Fruit fly (Drosophila melanogaster): ENCODE data around the gene Set.
A peak's percentile ranks its signal among the peaks of the same experiment; 100 is the strongest.

Gene Set

DNA sequence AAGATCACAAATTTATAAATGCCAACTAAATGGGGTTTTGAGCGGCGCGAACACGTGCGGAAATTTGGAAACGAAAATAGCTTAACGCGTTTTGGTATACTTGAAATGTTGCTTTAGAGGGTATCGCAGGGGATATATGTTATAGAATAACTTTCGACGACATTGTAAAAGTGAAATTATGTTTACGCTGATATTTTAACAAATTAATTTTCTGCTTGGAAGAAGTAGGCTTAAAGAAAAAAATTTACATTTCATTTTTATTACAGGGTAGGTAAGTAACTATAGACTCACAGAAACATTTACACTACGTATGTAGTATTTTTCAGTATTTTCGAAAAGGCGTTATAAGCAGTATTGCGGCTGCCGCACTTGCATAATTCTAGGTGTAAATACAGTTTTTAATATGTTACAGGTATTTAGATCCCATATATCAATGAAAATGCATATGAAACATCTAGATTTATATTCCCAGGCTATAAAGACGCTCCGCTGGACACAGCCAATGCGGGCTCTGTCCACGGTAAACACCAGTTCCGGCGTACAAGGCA, 33.9 kb upstream of the Set start, which contains the start of the genes Art3 and mRpS10 (continued):
- TF ChIP-seq CG10209 (GFP tag; optimal IDR thresholded peaks at IDR 0.05) (peak; percentile 100), CG6765 (GFP tag; optimal IDR thresholded peaks at IDR 0.05) (peak; percentile 99), dmrt99B (tag; optimal IDR thresholded peaks at IDR 0.05) (peak; percentile 100), CG17829 (tag; optimal IDR thresholded peaks at IDR 0.05) (peak; percentile 100), pan (optimal IDR thresholded peaks at IDR 0.05) (peak in 1 of 2 experiments; percentile 82), pan (GFP tag; optimal IDR thresholded peaks at IDR 0.05 in 1 of 2, IDR thresholded peaks at IDR 0.05 in 1 of 2) (peak; percentile 84 to 100), grau (tag; optimal IDR thresholded peaks at IDR 0.05) (peak; percentile 100), CG8089 (GFP tag; optimal IDR thresholded peaks at IDR 0.05) (peak; percentile 100), scrt (GFP tag; optimal IDR thresholded peaks at IDR 0.05) (peak; percentile 99), CHES-1-like (GFP tag; optimal IDR thresholded peaks at IDR 0.05) (peak; percentile 100), Abd-B (GFP tag; optimal IDR thresholded peaks at IDR 0.05) (peak; percentile 100), fru (optimal IDR thresholded peaks at IDR 0.05) (no peak), YL-1 (GFP tag; optimal IDR thresholded peaks at IDR 0.05) (peak; percentile 100), Sry-β (GFP tag; optimal IDR thresholded peaks at IDR 0.05) (peak; percentile 83), sug (tag; optimal IDR thresholded peaks at IDR 0.05) (peak; percentile 100), Med (GFP tag) (peak; percentile 100), CG4424 (GFP tag; optimal IDR thresholded peaks at IDR 0.05) (peak; percentile 100), so (GFP tag; IDR thresholded peaks at IDR 0.05) (peak; percentile 100), CG30431 (GFP tag; optimal IDR thresholded peaks at IDR 0.05) (peak; percentile 100), caup (GFP tag; optimal IDR thresholded peaks at IDR 0.05; ENCODE audit: severe bottlenecking) (peak; percentile 100), abd-A (tag; optimal IDR thresholded peaks at IDR 0.05) (no peak), bab2 (GFP tag; optimal IDR thresholded peaks at IDR 0.05) (peak; percentile 100), CG8388 (GFP tag; optimal IDR thresholded peaks at IDR 0.05) (peak; percentile 100), CG17186 (GFP tag; optimal IDR thresholded peaks at IDR 0.05) (peak; percentile 98), z (GFP tag; IDR thresholded peaks at IDR 0.05) (peak; percentile 88), Taf1 (GFP tag; IDR thresholded peaks at IDR 0.05) (peak; percentile 100), fd64A (GFP tag; optimal IDR thresholded peaks at IDR 0.05) (peak; percentile 99), CG43689 (GFP tag; IDR thresholded peaks at IDR 0.05) (peak; percentile 99), CG13123 (GFP tag; optimal IDR thresholded peaks at IDR 0.05) (peak; percentile 100), CG13424 (tag; optimal IDR thresholded peaks at IDR 0.05) (peak; percentile 100), CG10267 (tag; optimal IDR thresholded peaks at IDR 0.05) (peak; percentile 100), CG14441 (GFP tag; IDR thresholded peaks at IDR 0.05) (peak; percentile 100), CG8359 (GFP tag; optimal IDR thresholded peaks at IDR 0.05; ENCODE audit: borderline replicate concordance) (peak; percentile 97), Blimp-1 (GFP tag; optimal IDR thresholded peaks at IDR 0.05) (peak; percentile 99), cato (GFP tag; optimal IDR thresholded peaks at IDR 0.05; ENCODE audit: borderline replicate concordance) (peak; percentile 100), HLH54F (GFP tag; optimal IDR thresholded peaks at IDR 0.05) (peak; percentile 100), CG18262 (tag; optimal IDR thresholded peaks at IDR 0.05) (peak; percentile 100), gro (GFP tag; optimal IDR thresholded peaks at IDR 0.05) (peak; percentile 100), CG15601 (tag; optimal IDR thresholded peaks at IDR 0.05) (peak; percentile 99), Doc2 (GFP tag; IDR thresholded peaks at IDR 0.05) (peak; percentile 99), CG18011 (GFP tag; optimal IDR thresholded peaks at IDR 0.05) (peak; percentile 93), bcd (GFP tag; optimal IDR thresholded peaks at IDR 0.05) (peak; percentile 100), CG9932 (GFP tag; IDR thresholded peaks at IDR 0.05) (peak; percentile 100), CG2889 (GFP tag; IDR thresholded peaks at IDR 0.05) (peak; percentile 100), CG1832 (GFP tag; optimal IDR thresholded peaks at IDR 0.05) (no peak), ro (GFP tag; IDR thresholded peaks at IDR 0.05) (peak; percentile 100), ci (GFP tag; IDR thresholded peaks at IDR 0.05) (peak; percentile 100), lola (GFP tag; optimal IDR thresholded peaks at IDR 0.05) (peak in 1 of 3 experiments; percentile 100), CrebB (tag; optimal IDR thresholded peaks at IDR 0.05) (peak; percentile 100), CG17328 (GFP tag; IDR thresholded peaks at IDR 0.05) (peak; percentile 100)

Data from whole organism, embryonic.